Worm (Caenorhabditis elegans) whole organism, L4 larva: ENCODE data around the gene Y111B2A.1.

Experiments used
- D1046.2 ChIP-seq: fragments of 200-800 bp; sonication (Bioruptor generic); IDR thresholded peaks from 2 replicates; pipeline ENCODE4 v1.3.6; 2022; ENCODE audit warnings: missing genetic modification characterization, missing compliant biosample characterization
- F10B5.3 ChIP-seq: sonication (generic microtip); optimal IDR thresholded peaks from 2 replicates; lab custom pipeline; 2016; ENCODE audit warnings: mild to moderate bottlenecking, missing genetic modification characterization, missing compliant biosample characterization
- F37D6.2 ChIP-seq: sonication (generic microtip); optimal IDR thresholded peaks from 2 replicates; lab custom pipeline; 2016; ENCODE audit warnings: mild to moderate bottlenecking, missing genetic modification characterization, missing compliant biosample characterization
- R02D3.7 ChIP-seq: fragments of 150-350 bp; sonication (generic microtip); optimal IDR thresholded peaks from 3 replicates; lab custom pipeline; 2014; ENCODE audit warnings: missing biosample characterization, missing genetic modification characterization
- T20F7.1 ChIP-seq: fragments of 200-800 bp; sonication (Bioruptor generic); optimal IDR thresholded peaks from 2 replicates; lab custom pipeline; 2018; ENCODE audit warnings: mild to moderate bottlenecking, missing genetic modification characterization, missing compliant biosample characterization
- T26A8.4 ChIP-seq: fragments of 200-800 bp; sonication (Bioruptor generic); IDR thresholded peaks from 2 replicates; pipeline ENCODE4 v1.3.6; 2022; ENCODE audit warnings: missing genetic modification characterization, missing compliant biosample characterization
- Y105C5A.15 ChIP-seq: fragments of 200-800 bp; sonication (Bioruptor generic); IDR thresholded peaks from 2 replicates; pipeline ENCODE4 v1.3.6; 2022; ENCODE audit warnings: missing genetic modification characterization, missing compliant biosample characterization
- Y48G9A.11 ChIP-seq: fragments of 200-800 bp; sonication (Bioruptor generic); IDR thresholded peaks from 2 replicates; pipeline ENCODE4 v1.3.6; 2022; ENCODE audit warnings: missing genetic modification reagents, missing genetic modification characterization, missing compliant biosample characterization
- Y5F2A.4 ChIP-seq: fragments of 200-800 bp; sonication (Bioruptor generic); optimal IDR thresholded peaks from 2 replicates; lab custom pipeline; 2018; ENCODE audit warnings: mild to moderate bottlenecking, missing genetic modification characterization, missing compliant biosample characterization
- Y75B8A.6 ChIP-seq: fragments of 200-800 bp; sonication (Bioruptor generic); IDR thresholded peaks from 2 replicates; pipeline ENCODE4 v1.3.6; 2022; ENCODE audit warnings: missing genetic modification reagents, missing genetic modification characterization, missing compliant biosample characterization
- aly-2 ChIP-seq: sonication (generic microtip); optimal IDR thresholded peaks from 2 replicates; lab custom pipeline; 2018; ENCODE audit warnings: missing biosample characterization, missing genetic modification characterization
- ama-1 ChIP-seq: fragments of 150-350 bp; optimal IDR thresholded peaks from 2 replicates; lab custom pipeline; 2014; ENCODE audit warnings: inconsistent platforms, mixed read lengths
- attf-4 ChIP-seq: sonication (generic microtip); optimal IDR thresholded peaks from 3 replicates; lab custom pipeline; 2017; ENCODE audit warnings: missing biosample characterization, missing genetic modification characterization
- ceh-32 ChIP-seq: sonication (generic microtip); optimal IDR thresholded peaks from 2 replicates; lab custom pipeline; 2016; ENCODE audit warnings: mild to moderate bottlenecking, missing genetic modification characterization, missing compliant biosample characterization; ENCODE audit not compliant: poor library complexity
- ceh-62 ChIP-seq: sonication (generic microtip); optimal IDR thresholded peaks from 2 replicates; lab custom pipeline; 2017; ENCODE audit warnings: missing biosample characterization, missing genetic modification characterization
- ceh-82 ChIP-seq: sonication (generic microtip); optimal IDR thresholded peaks from 2 replicates; lab custom pipeline; 2017; ENCODE audit warnings: missing biosample characterization, missing genetic modification characterization
- ces-1 ChIP-seq: fragments of 150-350 bp; sonication (generic microtip); optimal IDR thresholded peaks from 4 replicates; lab custom pipeline; 2014; ENCODE audit warnings: missing biosample characterization, missing genetic modification reagents, missing genetic modification characterization
- cey-2 ChIP-seq: sonication (generic microtip); optimal IDR thresholded peaks from 3 replicates; lab custom pipeline; 2017; ENCODE audit warnings: missing genetic modification characterization, mild to moderate bottlenecking, missing compliant biosample characterization, antibody characterized with exemption, borderline replicate concordance; ENCODE audit not compliant: insufficient read depth
- ctbp-1 ChIP-seq: fragments of 200-800 bp; sonication (Bioruptor generic); IDR thresholded peaks from 2 replicates; pipeline ENCODE4 v1.3.6; 2022; ENCODE audit warnings: missing genetic modification reagents, missing genetic modification characterization, missing compliant biosample characterization
- dpl-1 ChIP-seq: fragments of 150-350 bp; optimal IDR thresholded peaks from 2 replicates; lab custom pipeline; 2014; ENCODE audit warnings: missing biosample characterization, missing genetic modification reagents, missing genetic modification characterization
- egl-27 ChIP-seq: sonication (generic microtip); optimal IDR thresholded peaks from 3 replicates; lab custom pipeline; 2017; ENCODE audit warnings: missing biosample characterization, missing genetic modification reagents, missing genetic modification characterization
- egl-43 ChIP-seq: fragments of 200-800 bp; sonication (Bioruptor generic); IDR thresholded peaks from 2 replicates; pipeline ENCODE4 v1.3.6; 2022; ENCODE audit warnings: missing genetic modification reagents, missing genetic modification characterization, missing compliant biosample characterization
- fkh-10 ChIP-seq: fragments of 150-350 bp; optimal IDR thresholded peaks from 2 replicates; lab custom pipeline; 2014; ENCODE audit warnings: missing biosample characterization, missing genetic modification reagents, missing genetic modification characterization
- hlh-11 ChIP-seq: fragments of 200-800 bp; sonication (Bioruptor generic); optimal IDR thresholded peaks from 2 replicates; lab custom pipeline; 2018; ENCODE audit warnings: mild to moderate bottlenecking, missing genetic modification characterization, missing compliant biosample characterization
- hmg-1.1 ChIP-seq: fragments of 200-800 bp; sonication (Bioruptor generic); IDR thresholded peaks from 2 replicates; pipeline ENCODE4 v1.3.6; 2022; ENCODE audit warnings: missing genetic modification reagents, missing genetic modification characterization, missing compliant biosample characterization
- jun-1 ChIP-seq: fragments of 150-350 bp; optimal IDR thresholded peaks from 2 replicates; lab custom pipeline; 2014; ENCODE audit warnings: missing biosample characterization, missing genetic modification reagents, missing genetic modification characterization
- lin-1 ChIP-seq: fragments of 200-800 bp; sonication (Bioruptor generic); IDR thresholded peaks from 2 replicates; pipeline ENCODE4 v1.3.6; 2022; ENCODE audit warnings: missing genetic modification reagents, missing genetic modification characterization, missing compliant biosample characterization
- lin-13 ChIP-seq: fragments of 150-350 bp; optimal IDR thresholded peaks from 2 replicates; lab custom pipeline; 2014; ENCODE audit warnings: missing biosample characterization, missing genetic modification reagents, missing genetic modification characterization
- lin-38 ChIP-seq: fragments of 200-800 bp; sonication (Bioruptor generic); IDR thresholded peaks from 2 replicates; pipeline ENCODE4 v1.3.6; 2022; ENCODE audit warnings: missing genetic modification reagents, missing genetic modification characterization, missing compliant biosample characterization
- lin-39 ChIP-seq: fragments of 150-350 bp; optimal IDR thresholded peaks from 2 replicates; lab custom pipeline; 2014; ENCODE audit warnings: missing biosample characterization, missing genetic modification reagents, missing genetic modification characterization
- lir-3 ChIP-seq: sonication (generic microtip); optimal IDR thresholded peaks from 2 replicates; lab custom pipeline; 2016; ENCODE audit warnings: mild to moderate bottlenecking, missing genetic modification characterization, missing compliant biosample characterization
- madf-5 ChIP-seq, 2 experiments: fragments of 200-800 bp; sonication (Bioruptor generic); IDR thresholded peaks; 2 replicates each; pipeline ENCODE4 v1.3.6; 2022; ENCODE audit warnings: missing compliant biosample characterization in 2 of 2, missing genetic modification characterization in 2 of 2
- nhr-102 ChIP-seq: sonication (generic microtip); optimal IDR thresholded peaks from 2 replicates; lab custom pipeline; 2016; ENCODE audit warnings: mild to moderate bottlenecking, missing genetic modification characterization, moderate library complexity, missing compliant biosample characterization
- nhr-237 ChIP-seq: sonication (generic microtip); optimal IDR thresholded peaks from 2 replicates; lab custom pipeline; 2017; ENCODE audit warnings: missing biosample characterization, missing genetic modification characterization
- nhr-25 ChIP-seq: sonication (generic microtip); optimal IDR thresholded peaks from 2 replicates; lab custom pipeline; 2017; ENCODE audit warnings: missing genetic modification characterization, mild to moderate bottlenecking, missing compliant biosample characterization, antibody characterized with exemption, moderate library complexity, borderline replicate concordance; ENCODE audit not compliant: insufficient read depth
- nhr-28 ChIP-seq: fragments of 150-350 bp; optimal IDR thresholded peaks from 2 replicates; lab custom pipeline; 2014; ENCODE audit warnings: missing biosample characterization, missing genetic modification characterization
- nhr-48 ChIP-seq: sonication (generic microtip); optimal IDR thresholded peaks from 2 replicates; lab custom pipeline; 2016; ENCODE audit warnings: mild to moderate bottlenecking, missing genetic modification characterization, missing compliant biosample characterization
- nhr-6 ChIP-seq: fragments of 150-350 bp; optimal IDR thresholded peaks from 2 replicates; lab custom pipeline; 2014; ENCODE audit warnings: missing biosample characterization, missing genetic modification characterization
- nhr-76 ChIP-seq: fragments of 150-350 bp; optimal IDR thresholded peaks from 2 replicates; lab custom pipeline; 2014; ENCODE audit warnings: missing biosample characterization, missing genetic modification characterization
- nhr-77 ChIP-seq: fragments of 150-350 bp; optimal IDR thresholded peaks from 2 replicates; lab custom pipeline; 2014; ENCODE audit warnings: missing biosample characterization, missing genetic modification characterization
- php-3 ChIP-seq: fragments of 200-800 bp; sonication (Bioruptor generic); IDR thresholded peaks from 2 replicates; pipeline ENCODE4 v1.3.6; 2022; ENCODE audit warnings: missing genetic modification reagents, missing genetic modification characterization, missing compliant biosample characterization
- pqm-1 ChIP-seq: sonication (generic microtip); optimal IDR thresholded peaks from 2 replicates; lab custom pipeline; 2017; ENCODE audit warnings: missing biosample characterization, missing genetic modification characterization
- rbr-2 ChIP-seq: sonication (generic microtip); optimal IDR thresholded peaks from 2 replicates; lab custom pipeline; 2016; ENCODE audit warnings: missing genotype, missing genetic modification characterization, missing compliant biosample characterization
- saeg-2 ChIP-seq: fragments of 200-800 bp; sonication (Bioruptor generic); IDR thresholded peaks from 2 replicates; pipeline ENCODE4 v1.3.6; 2022; ENCODE audit warnings: missing genetic modification reagents, missing genetic modification characterization, missing compliant biosample characterization
- snpc-1.2 ChIP-seq: fragments of 200-800 bp; sonication (Bioruptor generic); IDR thresholded peaks from 2 replicates; pipeline ENCODE4 v1.3.6; 2022; ENCODE audit warnings: missing genetic modification reagents, missing genetic modification characterization, missing compliant biosample characterization
- snpc-4 ChIP-seq: fragments of 150-350 bp; optimal IDR thresholded peaks from 2 replicates; lab custom pipeline; 2014; ENCODE audit warnings: missing biosample characterization, missing genetic modification characterization
- tag-97 ChIP-seq: fragments of 200-800 bp; sonication (Bioruptor generic); IDR thresholded peaks from 2 replicates; pipeline ENCODE4 v1.3.6; 2022; ENCODE audit warnings: missing genetic modification characterization, missing compliant biosample characterization
- tra-1 ChIP-seq: fragments of 200-800 bp; sonication (Bioruptor generic); IDR thresholded peaks from 2 replicates; pipeline ENCODE4 v1.3.6; 2022; ENCODE audit warnings: missing genetic modification reagents, missing genetic modification characterization, missing compliant biosample characterization
- unc-130 ChIP-seq: sonication (generic microtip); optimal IDR thresholded peaks from 2 replicates; lab custom pipeline; 2016; ENCODE audit warnings: missing genetic modification reagents, missing genetic modification characterization, missing compliant biosample characterization
- zag-1 ChIP-seq: fragments of 150-350 bp; optimal IDR thresholded peaks from 2 replicates; lab custom pipeline; 2014; ENCODE audit warnings: missing biosample characterization, missing genetic modification characterization
- zip-11 ChIP-seq: fragments of 200-800 bp; sonication (Bioruptor generic); IDR thresholded peaks from 2 replicates; pipeline ENCODE4 v1.3.6; 2022; ENCODE audit warnings: missing genetic modification characterization, missing compliant biosample characterization
- zip-2 ChIP-seq: fragments of 150-350 bp; optimal IDR thresholded peaks from 2 replicates; lab custom pipeline; 2014; ENCODE audit warnings: missing biosample characterization, missing genetic modification characterization
- ztf-11 ChIP-seq: fragments of 150-350 bp; optimal IDR thresholded peaks from 2 replicates; lab custom pipeline; 2014; ENCODE audit warnings: missing biosample characterization, missing genetic modification characterization
- ztf-7 ChIP-seq: fragments of 150-350 bp; optimal IDR thresholded peaks from 2 replicates; lab custom pipeline; 2014; ENCODE audit warnings: missing biosample characterization, missing genetic modification characterization

Gene Y111B2A.1

ce11 chrIII:12453315-12453714, 42.1 kb downstream of the Y111B2A.1 start, which contains the start of gene ani-1 (continued):
- no peak for TF ChIP-seq php-3 (GFP tag; lab: Robert Waterston, UW)
- TF ChIP-seq ztf-7 = no peak
- no peak for TF ChIP-seq madf-5 (GFP tag; IDR thresholded peaks at IDR 0.05; lab: Robert Waterston, UW)
- peak; percentile 87 for TF ChIP-seq dpl-1 (GFP tag; lab: Kevin White, UChicago)
- no peak for TF ChIP-seq Y75B8A.6 (GFP tag; lab: Robert Waterston, UW)
- no peak for TF ChIP-seq Y5F2A.4 (GFP tag; lab: Kevin White, UChicago)
- no peak for TF ChIP-seq F37D6.2 (tag; lab: Kevin White, UChicago)
- TF ChIP-seq zag-1 = no peak
- TF ChIP-seq unc-130 = peak; percentile 86
- TF ChIP-seq saeg-2 (GFP tag; lab: Robert Waterston, UW) = no peak
- no peak for TF ChIP-seq jun-1 (tag; lab: Kevin White, UChicago)
- peak; percentile 40 for TF ChIP-seq lin-13
- no peak for TF ChIP-seq nhr-28 (tag; lab: Kevin White, UChicago)
- TF ChIP-seq R02D3.7 (tag; lab: Kevin White, UChicago) = no peak
- TF ChIP-seq hlh-11 = no peak
- TF ChIP-seq egl-27 = no peak
- no peak for TF ChIP-seq nhr-77
- TF ChIP-seq lir-3 (tag; lab: Kevin White, UChicago) = no peak
- no peak for TF ChIP-seq fkh-10
- TF ChIP-seq Y105C5A.15 (GFP tag; lab: Robert Waterston, UW) = no peak
- TF ChIP-seq zip-2 (tag; lab: Kevin White, UChicago) = no peak
- no peak for TF ChIP-seq D1046.2 (GFP tag; lab: Robert Waterston, UW)
- TF ChIP-seq ama-1 (lab: Kevin White, UChicago) = peak; percentile 92
- TF ChIP-seq rbr-2 (tag; lab: Kevin White, UChicago) = peak; percentile 36
- no peak for TF ChIP-seq lin-39 (tag; lab: Kevin White, UChicago)
- TF ChIP-seq attf-4 = no peak
- no peak for TF ChIP-seq ceh-82 (tag; lab: Kevin White, UChicago)
- no peak for TF ChIP-seq pqm-1 (tag; lab: Kevin White, UChicago)
- peak; percentile 30; the same call in 1 of the 2 replicates for TF ChIP-seq snpc-1.2 (GFP tag; lab: Robert Waterston, UW)
- no peak for TF ChIP-seq ces-1
- TF ChIP-seq egl-43 (GFP tag; lab: Robert Waterston, UW) = no peak
- TF ChIP-seq nhr-237 = no peak
- TF ChIP-seq zip-11 = no peak
- peak; percentile 40; the same call in 1 of the 2 replicates for TF ChIP-seq hmg-1.1 (GFP tag; lab: Robert Waterston, UW)
- TF ChIP-seq ceh-62 = no peak
- no peak for TF ChIP-seq Y48G9A.11 (GFP tag; lab: Robert Waterston, UW)
- TF ChIP-seq nhr-25 (tag; lab: Kevin White, UChicago) = peak; percentile 9
- TF ChIP-seq cey-2 = no peak
- no peak for TF ChIP-seq ztf-11 (tag; lab: Kevin White, UChicago)
- no peak for TF ChIP-seq F10B5.3 (tag; lab: Kevin White, UChicago)
- TF ChIP-seq nhr-76 (tag; lab: Kevin White, UChicago) = no peak
- no peak for TF ChIP-seq ctbp-1 (GFP tag; lab: Robert Waterston, UW)
- 0 out of 2 replicates have a peak, but pooled peaks have one; percentile 18 for TF ChIP-seq T26A8.4 (GFP tag; lab: Robert Waterston, UW)
- TF ChIP-seq lin-1 (GFP tag; lab: Robert Waterston, UW) = no peak
- TF ChIP-seq lin-38 = peak; percentile 77
- TF ChIP-seq snpc-4 (tag; lab: Kevin White, UChicago) = no peak
- TF ChIP-seq tra-1 (GFP tag; lab: Robert Waterston, UW) = no peak
- TF ChIP-seq tag-97 (GFP tag; lab: Robert Waterston, UW) = no peak
- peak; percentile 63 for TF ChIP-seq nhr-6 (tag; lab: Kevin White, UChicago)
- no peak for TF ChIP-seq ceh-32 (tag; lab: Kevin White, UChicago)
- TF ChIP-seq aly-2 = no peak
- TF ChIP-seq nhr-102 (tag; lab: Kevin White, UChicago) = peak; percentile 14
- TF ChIP-seq T20F7.1 = no peak
- TF ChIP-seq nhr-48 (tag; lab: Kevin White, UChicago) = no peak
